Worm (Caenorhabditis elegans) whole organism, young adult: ENCODE measurements around the gene C25A6.1.

Experiments
- B0019.2 ChIP-seq: fragments of 200-800 bp; sonication (Bioruptor generic); conservative IDR thresholded peaks from 2 replicates; pipeline ENCODE4 v1.3.6; 2022; ENCODE audit warnings: missing genetic modification reagents, missing genetic modification characterization, missing compliant biosample characterization
- F10E7.11 ChIP-seq: sonication (generic microtip); optimal IDR thresholded peaks from 2 replicates; lab custom pipeline; 2017; ENCODE audit warnings: mild to moderate bottlenecking, missing genetic modification characterization, moderate library complexity, missing compliant biosample characterization
- F37B4.10 ChIP-seq: fragments of 200-800 bp; sonication (Bioruptor generic); IDR thresholded peaks from 2 replicates; pipeline ENCODE4 v1.3.6; 2022; ENCODE audit warnings: missing genetic modification characterization, missing compliant biosample characterization
- F52B5.7 ChIP-seq: sonication (generic microtip); optimal IDR thresholded peaks from 2 replicates; lab custom pipeline; 2016; ENCODE audit warnings: mild to moderate bottlenecking, missing genetic modification characterization, missing compliant biosample characterization
- F55B11.4 ChIP-seq: sonication (generic microtip); optimal IDR thresholded peaks from 2 replicates; lab custom pipeline; 2016; ENCODE audit warnings: missing compliant biosample characterization, missing genetic modification characterization, borderline replicate concordance; ENCODE audit not compliant: insufficient read depth
- F57C9.4 ChIP-seq: sonication (generic microtip); optimal IDR thresholded peaks from 2 replicates; lab custom pipeline; 2017; ENCODE audit warnings: mild to moderate bottlenecking, missing genetic modification characterization, missing compliant biosample characterization
- attf-3 ChIP-seq: fragments of 200-800 bp; sonication (Bioruptor generic); conservative IDR thresholded peaks from 2 replicates; pipeline ENCODE4 v1.3.6; 2022; ENCODE audit warnings: missing genetic modification reagents, missing genetic modification characterization, missing compliant biosample characterization
- dpl-1 ChIP-seq: fragments of 150-350 bp; optimal IDR thresholded peaks from 2 replicates; lab custom pipeline; 2014; ENCODE audit warnings: missing biosample characterization, missing genetic modification reagents, missing genetic modification characterization
- efl-1 ChIP-seq: fragments of 150-350 bp; optimal IDR thresholded peaks from 2 replicates; lab custom pipeline; 2014; ENCODE audit warnings: missing biosample characterization, missing genetic modification reagents, missing genetic modification characterization
- hlh-12 ChIP-seq: sonication (generic microtip); optimal IDR thresholded peaks from 2 replicates; lab custom pipeline; 2016; ENCODE audit warnings: missing genetic modification characterization, missing compliant biosample characterization
- lir-1 ChIP-seq: fragments of 200-800 bp; sonication (Bioruptor generic); conservative IDR thresholded peaks from 2 replicates; pipeline ENCODE4 v1.3.6; 2022; ENCODE audit warnings: missing genetic modification reagents, missing genetic modification characterization, missing compliant biosample characterization
- madf-6 ChIP-seq: fragments of 200-800 bp; sonication (Bioruptor generic); IDR thresholded peaks from 2 replicates; pipeline ENCODE4 v1.3.6; 2022; ENCODE audit warnings: missing genetic modification reagents, missing genetic modification characterization, missing compliant biosample characterization
- mcd-1 ChIP-seq: fragments of 200-800 bp; sonication (Bioruptor generic); IDR thresholded peaks from 2 replicates; pipeline ENCODE4 v1.3.6; 2022; ENCODE audit warnings: missing genetic modification reagents, missing genetic modification characterization, missing compliant biosample characterization
- mes-4 ChIP-seq: sonication (generic microtip); optimal IDR thresholded peaks from 2 replicates; lab custom pipeline; 2016; ENCODE audit warnings: missing genotype, missing genetic modification characterization, missing compliant biosample characterization
- nfyb-1 ChIP-seq: fragments of 200-800 bp; sonication (Bioruptor generic); IDR thresholded peaks from 2 replicates; pipeline ENCODE4 v1.3.6; 2022; ENCODE audit warnings: missing genetic modification reagents, missing genetic modification characterization, missing compliant biosample characterization
- snpc-4 ChIP-seq, 5 experiments: fragments of 150-350 bp in 1 of 5; sonication (generic microtip) in 4 of 5; optimal IDR thresholded peaks; 2 replicates each; lab custom pipeline; 2014 to 2018; ENCODE audit warnings: missing genetic modification characterization in 5 of 5, missing biosample characterization in 3 of 5, antibody characterized with exemption in 2 of 5, mild to moderate bottlenecking in 2 of 5, missing compliant biosample characterization in 2 of 5, missing genotype in 2 of 5, moderate library complexity in 2 of 5, missing genetic modification reagents in 1 of 5
- unc-130 ChIP-seq: sonication (generic microtip); optimal IDR thresholded peaks from 2 replicates; lab custom pipeline; 2016; ENCODE audit warnings: missing genetic modification reagents, missing genetic modification characterization, missing compliant biosample characterization
- unc-62 ChIP-seq: fragments of 150-350 bp; optimal IDR thresholded peaks from 2 replicates; lab custom pipeline; 2014; ENCODE audit warnings: missing biosample characterization, missing genetic modification reagents, missing genetic modification characterization
- xnd-1 ChIP-seq: sonication (generic microtip); optimal IDR thresholded peaks from 2 replicates; lab custom pipeline; 2016; ENCODE audit warnings: missing genotype, missing genetic modification reagents, missing genetic modification characterization, missing compliant biosample characterization
- ztf-26 ChIP-seq: sonication (generic microtip); optimal IDR thresholded peaks from 2 replicates; lab custom pipeline; 2017; ENCODE audit warnings: missing genetic modification characterization, missing compliant biosample characterization

Gene C25A6.1

ce11 chrV:5454955-5455354 is 46.6 kb downstream of the C25A6.1 start:
- no peak for TF ChIP-seq F55B11.4 (tag; lab: Kevin White, UChicago)
- TF ChIP-seq hlh-12 (tag; lab: Kevin White, UChicago): no peak
- no peak for TF ChIP-seq unc-62
- no peak for TF ChIP-seq mcd-1 (GFP tag; lab: Robert Waterston, UW)
- TF ChIP-seq efl-1: no peak
- TF ChIP-seq unc-130 (GFP tag; lab: Kevin White, UChicago): no peak
- no peak for TF ChIP-seq F37B4.10
- TF ChIP-seq madf-6 (GFP tag; lab: Robert Waterston, UW): no peak
- no peak for TF ChIP-seq dpl-1 (GFP tag; lab: Kevin White, UChicago)
- no peak for TF ChIP-seq snpc-4 (GFP tag; optimal IDR thresholded peaks at IDR 0.05; lab: Kevin White, UChicago)
- no peak for TF ChIP-seq snpc-4 (tag; optimal IDR thresholded peaks at IDR 0.05; lab: Kevin White, UChicago)
- no peak for TF ChIP-seq F10E7.11 (tag; lab: Kevin White, UChicago)
- no peak for TF ChIP-seq nfyb-1 (GFP tag; lab: Robert Waterston, UW)
- TF ChIP-seq attf-3 (GFP tag; lab: Robert Waterston, UW): no peak
- TF ChIP-seq B0019.2 (GFP tag; lab: Robert Waterston, UW): no peak
- TF ChIP-seq mes-4 (tag; lab: Kevin White, UChicago): no peak
- no peak for TF ChIP-seq xnd-1 (tag; lab: Kevin White, UChicago)
- TF ChIP-seq lir-1: no peak
- no peak for TF ChIP-seq ztf-26 (tag; lab: Kevin White, UChicago)
- TF ChIP-seq F57C9.4 (tag; lab: Kevin White, UChicago): no peak
- no peak for TF ChIP-seq F52B5.7 (tag; lab: Kevin White, UChicago)
